Worm (Caenorhabditis elegans) whole organism, L4 larva: ENCODE data around the gene cutl-12.

Experiments
- F26F4.8 ChIP-seq: fragments of 200-800 bp; sonication (Bioruptor generic); conservative IDR thresholded peaks from 2 replicates; pipeline ENCODE4 v1.3.6; 2022; ENCODE audit warnings: missing genetic modification characterization, missing compliant biosample characterization
- F49E8.2 ChIP-seq: sonication (generic microtip); optimal IDR thresholded peaks from 2 replicates; lab custom pipeline; 2016; ENCODE audit warnings: missing compliant biosample characterization, mild to moderate bottlenecking, missing genetic modification characterization, borderline replicate concordance
- R02D3.7 ChIP-seq: fragments of 150-350 bp; sonication (generic microtip); optimal IDR thresholded peaks from 3 replicates; lab custom pipeline; 2014; ENCODE audit warnings: missing biosample characterization, missing genetic modification characterization
- T20F7.1 ChIP-seq: fragments of 200-800 bp; sonication (Bioruptor generic); optimal IDR thresholded peaks from 2 replicates; lab custom pipeline; 2018; ENCODE audit warnings: mild to moderate bottlenecking, missing genetic modification characterization, missing compliant biosample characterization
- aha-1 ChIP-seq: fragments of 150-350 bp; peaks from one replicate; lab custom pipeline; 2014; ENCODE audit warnings: missing biosample characterization, missing genetic modification characterization
- ceh-32 ChIP-seq: sonication (generic microtip); optimal IDR thresholded peaks from 2 replicates; lab custom pipeline; 2016; ENCODE audit warnings: mild to moderate bottlenecking, missing genetic modification characterization, missing compliant biosample characterization; ENCODE audit not compliant: poor library complexity
- ceh-44 ChIP-seq: fragments of 200-800 bp; sonication (Bioruptor generic); IDR thresholded peaks from 2 replicates; pipeline ENCODE4 v1.3.6; 2022; ENCODE audit warnings: missing genetic modification reagents, missing genetic modification characterization, missing compliant biosample characterization
- daf-19 ChIP-seq: fragments of 200-800 bp; sonication (Bioruptor generic); conservative IDR thresholded peaks from 2 replicates; pipeline ENCODE4 v1.3.6; 2022; ENCODE audit warnings: missing genetic modification characterization, missing compliant biosample characterization
- gei-8 ChIP-seq: fragments of 200-800 bp; sonication (Bioruptor generic); optimal IDR thresholded peaks from 2 replicates; lab custom pipeline; 2018; ENCODE audit warnings: mild to moderate bottlenecking, missing genetic modification characterization, missing compliant biosample characterization
- lin-29 ChIP-seq: fragments of 200-800 bp; sonication (Bioruptor generic); IDR thresholded peaks from 2 replicates; pipeline ENCODE4 v1.3.6; 2022; ENCODE audit warnings: missing genetic modification reagents, missing genetic modification characterization, missing compliant biosample characterization
- mes-2 ChIP-seq: sonication (generic microtip); optimal IDR thresholded peaks from 2 replicates; lab custom pipeline; 2016; ENCODE audit warnings: missing genotype, mild to moderate bottlenecking, missing genetic modification characterization, missing compliant biosample characterization; ENCODE audit not compliant: poor library complexity, severe bottlenecking
- nhr-41 ChIP-seq: fragments of 200-800 bp; sonication (Bioruptor generic); IDR thresholded peaks from 2 replicates; pipeline ENCODE4 v1.3.6; 2022; ENCODE audit warnings: missing genetic modification reagents, missing genetic modification characterization, missing compliant biosample characterization
- skn-1 ChIP-seq: fragments of 150-350 bp; optimal IDR thresholded peaks from 2 replicates; lab custom pipeline; 2014; ENCODE audit warnings: missing biosample characterization, missing genetic modification characterization
- spr-3 ChIP-seq: fragments of 200-800 bp; sonication (Bioruptor generic); optimal IDR thresholded peaks from 2 replicates; lab custom pipeline; 2018; ENCODE audit warnings: mild to moderate bottlenecking, missing genetic modification characterization, missing compliant biosample characterization
- zip-11 ChIP-seq: fragments of 200-800 bp; sonication (Bioruptor generic); IDR thresholded peaks from 2 replicates; pipeline ENCODE4 v1.3.6; 2022; ENCODE audit warnings: missing genetic modification characterization, missing compliant biosample characterization
- zip-2 ChIP-seq: fragments of 150-350 bp; optimal IDR thresholded peaks from 2 replicates; lab custom pipeline; 2014; ENCODE audit warnings: missing biosample characterization, missing genetic modification characterization

The cutl-12 gene

DNA sequence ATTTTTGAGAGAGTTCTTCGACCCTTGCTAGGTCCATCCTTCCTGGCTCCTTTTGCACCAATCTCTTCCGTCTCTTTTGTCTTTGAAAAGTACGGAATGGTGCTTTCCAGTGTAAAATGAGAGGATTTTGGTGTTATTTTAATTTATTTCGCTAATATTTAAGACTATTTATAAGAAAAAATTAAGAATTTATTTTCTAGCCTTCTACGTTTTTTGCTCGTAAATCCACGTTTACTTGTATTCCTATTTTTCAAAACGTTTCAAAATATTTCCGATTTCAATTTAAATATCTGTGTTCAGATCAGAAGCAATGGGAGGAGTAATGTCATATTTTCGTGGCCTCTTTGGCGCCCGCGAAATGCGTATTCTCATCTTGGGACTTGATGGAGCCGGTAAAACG is 52.6 kb downstream of the cutl-12 start, which contains the start of gene arl-1:
Gene arl-1, plus strand, starts transcription at position 301 of the 400 bp plus-strand sequence.
- TF ChIP-seq skn-1: no peak
- TF ChIP-seq mes-2: no peak
- TF ChIP-seq F26F4.8 (GFP tag; lab: Robert Waterston, UW): no peak
- no peak for TF ChIP-seq F49E8.2 (tag; lab: Kevin White, UChicago)
- no peak for TF ChIP-seq R02D3.7 (tag; lab: Kevin White, UChicago)
- TF ChIP-seq lin-29: no peak
- no peak for TF ChIP-seq zip-11 (GFP tag; lab: Robert Waterston, UW)
- no peak for TF ChIP-seq ceh-44 (GFP tag; lab: Robert Waterston, UW)
- no peak for TF ChIP-seq daf-19 (GFP tag; lab: Robert Waterston, UW)
- TF ChIP-seq T20F7.1 (GFP tag; lab: Kevin White, UChicago): no peak
- TF ChIP-seq gei-8 (GFP tag; lab: Kevin White, UChicago): no peak
- no peak for TF ChIP-seq zip-2 (tag; lab: Kevin White, UChicago)
- no peak for TF ChIP-seq aha-1 (tag; lab: Kevin White, UChicago)
- TF ChIP-seq spr-3: no peak
- TF ChIP-seq nhr-41 (GFP tag; lab: Robert Waterston, UW): no peak
- TF ChIP-seq ceh-32 (tag; lab: Kevin White, UChicago): no peak
